Worm (Caenorhabditis elegans) whole organism, midembryonic: ENCODE data around the gene dpy-9.

Source experiments
- T22C8.4 ChIP-seq: fragments of 200-800 bp; sonication (Bioruptor generic); IDR thresholded peaks from 2 replicates; pipeline ENCODE4 v1.3.6; 2022; ENCODE audit warnings: missing genetic modification characterization, missing compliant biosample characterization
- med-1 ChIP-seq: sonication (generic microtip); optimal IDR thresholded peaks from 2 replicates; lab custom pipeline; 2017; ENCODE audit warnings: missing genetic modification characterization, mild to moderate bottlenecking, missing compliant biosample characterization, antibody characterized with exemption, missing genetic modification reagents; ENCODE audit not compliant: insufficient read depth
- tab-1 ChIP-seq: fragments of 200-800 bp; sonication (Bioruptor generic); IDR thresholded peaks from 2 replicates; pipeline ENCODE4 v1.3.6; 2022; ENCODE audit warnings: missing genetic modification characterization, missing compliant biosample characterization

DNA sequence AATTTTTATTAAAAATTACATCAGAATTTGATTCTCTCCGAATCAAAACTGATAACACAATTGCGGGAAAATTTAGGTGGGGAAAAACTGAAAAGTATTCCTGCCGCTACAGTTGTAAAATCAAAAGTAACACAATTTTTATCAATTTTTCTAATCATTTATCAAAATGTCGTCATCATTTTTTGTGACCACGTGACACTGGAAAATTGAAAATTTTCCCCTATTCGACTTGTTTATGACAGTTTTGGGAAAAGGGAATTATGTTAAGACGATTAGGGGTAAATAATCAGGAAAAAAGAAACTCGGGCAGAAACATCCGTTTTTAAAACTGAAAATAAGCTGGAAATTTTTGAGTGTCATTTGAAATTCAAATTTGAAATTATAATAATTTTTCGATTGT lies 37.8 kb upstream of the dpy-9 start:
- TF ChIP-seq tab-1 (GFP tag; lab: Robert Waterston, UW) = no peak
- no peak for TF ChIP-seq T22C8.4
- TF ChIP-seq med-1 (GFP tag; lab: Kevin White, UChicago) = no peak
